Fruit fly (Drosophila melanogaster) whole organism, embryonic: ENCODE data around the gene Sfxn2.

Experiments
- CG12299 ChIP-seq: fragments of 200-800 bp; sonication (Bioruptor generic); optimal IDR thresholded peaks from 2 replicates; lab custom pipeline; 2018; ENCODE audit warnings: missing biosample characterization, mild to moderate bottlenecking, missing genetic modification characterization
- CG13123 ChIP-seq: fragments of 200-800 bp; sonication (Bioruptor generic); optimal IDR thresholded peaks from 2 replicates; lab custom pipeline; 2016; ENCODE audit warnings: missing biosample characterization, missing genetic modification characterization
- CG14860 ChIP-seq: fragments of 200-800 bp; sonication (Bioruptor generic); IDR thresholded peaks from 3 replicates; pipeline ENCODE4 v1.3.6; 2022; ENCODE audit warnings: missing biosample characterization, missing genetic modification characterization; ENCODE audit not compliant: partially characterized antibody
- CG17912 ChIP-seq: fragments of 200-800 bp; sonication (Bioruptor generic); optimal IDR thresholded peaks from 2 replicates; lab custom pipeline; 2018; ENCODE audit warnings: missing biosample characterization, mild to moderate bottlenecking, missing genetic modification characterization
- CG2889 ChIP-seq: fragments of 200-800 bp; sonication (Bioruptor generic); IDR thresholded peaks from 3 replicates; pipeline ENCODE4 v1.3.6; 2022; ENCODE audit warnings: missing biosample characterization, missing genetic modification characterization
- CG31224 ChIP-seq: fragments of 200-800 bp; sonication (Bioruptor generic); IDR thresholded peaks from 2 replicates; pipeline ENCODE4 v1.3.6; 2022; ENCODE audit warnings: missing biosample characterization, missing genetic modification characterization
- CG31388 ChIP-seq: fragments of 200-800 bp; sonication (Bioruptor generic); optimal IDR thresholded peaks from 2 replicates; lab custom pipeline; 2016; ENCODE audit warnings: missing biosample characterization, missing genetic modification characterization
- CG31441 ChIP-seq: fragments of 200-800 bp; sonication (Bioruptor generic); IDR thresholded peaks from 2 replicates; pipeline ENCODE4 v1.3.6; 2022; ENCODE audit warnings: missing biosample characterization, missing genetic modification characterization
- CG42726 ChIP-seq: fragments of 200-800 bp; sonication (Bioruptor generic); IDR thresholded peaks from 2 replicates; pipeline ENCODE4 v1.3.6; 2022; ENCODE audit warnings: missing biosample characterization, missing genetic modification characterization; ENCODE audit not compliant: partially characterized antibody
- CG4617 ChIP-seq: fragments of 200-800 bp; sonication (Bioruptor generic); optimal IDR thresholded peaks from 3 replicates; lab custom pipeline; 2016; ENCODE audit warnings: missing biosample characterization, missing genetic modification characterization, borderline replicate concordance
- CG6765 ChIP-seq: fragments of 200-800 bp; sonication (Bioruptor generic); optimal IDR thresholded peaks from 3 replicates; lab custom pipeline; 2017; ENCODE audit warnings: missing biosample characterization, mild to moderate bottlenecking, missing genetic modification characterization
- CG6854 ChIP-seq: fragments of 200-800 bp; sonication (Bioruptor generic); optimal IDR thresholded peaks from 3 replicates; lab custom pipeline; 2017; ENCODE audit warnings: missing biosample characterization, mild to moderate bottlenecking, missing genetic modification characterization
- D19A ChIP-seq: fragments of 200-800 bp; optimal IDR thresholded peaks from 3 replicates; lab custom pipeline; 2019; ENCODE audit warnings: missing biosample characterization, mild to moderate bottlenecking, missing genetic modification characterization, moderate library complexity
- Dek ChIP-seq: fragments of 200-800 bp; sonication (Bioruptor generic); optimal IDR thresholded peaks from 3 replicates; lab custom pipeline; 2019; ENCODE audit warnings: missing biosample characterization, mild to moderate bottlenecking, missing genetic modification characterization, moderate library complexity
- Dll ChIP-seq: fragments of 200-800 bp; sonication (Bioruptor generic); IDR thresholded peaks from 4 replicates; pipeline ENCODE4 v1.3.6; 2022; ENCODE audit warnings: missing biosample characterization, missing genetic modification characterization; ENCODE audit not compliant: partially characterized antibody
- E2f1 ChIP-seq: fragments of 200-800 bp; sonication (Bioruptor generic); IDR thresholded peaks from 2 replicates; pipeline ENCODE4 v1.3.6; 2022; ENCODE audit warnings: missing biosample characterization, missing genetic modification characterization
- Fer2 ChIP-seq: fragments of 200-800 bp; sonication (Bioruptor generic); optimal IDR thresholded peaks from 2 replicates; lab custom pipeline; 2018; ENCODE audit warnings: missing biosample characterization, mild to moderate bottlenecking, missing genetic modification characterization, moderate library complexity
- HLH4C ChIP-seq: fragments of 200-800 bp; sonication (Bioruptor generic); IDR thresholded peaks from 3 replicates; pipeline ENCODE4 v1.3.6; 2022; ENCODE audit warnings: missing biosample characterization, missing genetic modification characterization; ENCODE audit not compliant: partially characterized antibody
- MESR4 ChIP-seq: fragments of 200-800 bp; sonication (Bioruptor generic); optimal IDR thresholded peaks from 2 replicates; lab custom pipeline; 2018; ENCODE audit warnings: missing biosample characterization, mild to moderate bottlenecking, missing genetic modification characterization, moderate library complexity
- Mad ChIP-seq: fragments of 200-800 bp; sonication (Bioruptor generic); optimal IDR thresholded peaks from 2 replicates; lab custom pipeline; 2016; ENCODE audit warnings: missing biosample characterization, missing genetic modification characterization
- Med ChIP-seq: fragments of 200-800 bp; sonication (Bioruptor generic); peaks from one replicate; lab custom pipeline; 2016; ENCODE audit warnings: missing biosample characterization, missing genetic modification characterization, mild to moderate bottlenecking, inconsistent platforms, moderate library complexity
- NFAT ChIP-seq: fragments of 200-800 bp; sonication (Bioruptor generic); IDR thresholded peaks from 2 replicates; pipeline ENCODE4 v1.3.6; 2022; ENCODE audit warnings: missing biosample characterization, missing genetic modification characterization
- Nf-YC ChIP-seq: fragments of 200-800 bp; optimal IDR thresholded peaks from 3 replicates; lab custom pipeline; 2019; ENCODE audit warnings: missing biosample characterization, mild to moderate bottlenecking, missing genetic modification characterization, moderate library complexity
- Oli ChIP-seq: fragments of 200-800 bp; sonication (Bioruptor generic); optimal IDR thresholded peaks from 2 replicates; lab custom pipeline; 2018; ENCODE audit warnings: missing biosample characterization, mild to moderate bottlenecking, missing genetic modification characterization, moderate library complexity
- Ptx1 ChIP-seq: fragments of 200-800 bp; sonication (Bioruptor generic); IDR thresholded peaks from 2 replicates; pipeline ENCODE4 v1.3.6; 2022; ENCODE audit warnings: missing biosample characterization, missing genetic modification characterization
- Sin3A ChIP-seq: fragments of >200 bp; optimal IDR thresholded peaks from 2 replicates; lab custom pipeline; 2018
- Stat92E ChIP-seq, 3 experiments: fragments of >200 bp in 2 of 3; fragments of 200-800 bp in 1 of 3; sonication (Bioruptor generic) in 1 of 3; optimal IDR thresholded peaks; 2 replicates each; lab custom pipeline; 2017 to 2019; ENCODE audit warnings: missing biosample characterization in 3 of 3, missing genetic modification characterization in 3 of 3, mild to moderate bottlenecking in 1 of 3, moderate library complexity in 1 of 3
- caup ChIP-seq: fragments of 200-800 bp; sonication (Bioruptor generic); optimal IDR thresholded peaks from 3 replicates; lab custom pipeline; 2017; ENCODE audit warnings: missing biosample characterization, mild to moderate bottlenecking, missing genetic modification characterization, moderate library complexity; ENCODE audit not compliant: severe bottlenecking
- chinmo ChIP-seq: fragments of 200-800 bp; sonication (Bioruptor generic); IDR thresholded peaks from 4 replicates; pipeline ENCODE4 v1.3.6; 2022; ENCODE audit warnings: missing biosample characterization, missing genetic modification characterization; ENCODE audit not compliant: partially characterized antibody
- ci ChIP-seq: fragments of 200-800 bp; sonication (Bioruptor generic); IDR thresholded peaks from 3 replicates; pipeline ENCODE4 v1.3.6; 2022; ENCODE audit warnings: missing biosample characterization, missing genetic modification characterization
- croc ChIP-seq: fragments of 200-800 bp; sonication (Bioruptor generic); conservative IDR thresholded peaks from 3 replicates; pipeline ENCODE4 v1.3.6; 2022; ENCODE audit warnings: missing biosample characterization, missing genetic modification characterization
- crol ChIP-seq: fragments of 200-800 bp; sonication (Bioruptor generic); IDR thresholded peaks from 2 replicates; pipeline ENCODE4 v1.3.6; 2022; ENCODE audit warnings: missing biosample characterization, missing genetic modification characterization
- da ChIP-seq: fragments of 200-800 bp; sonication (Bioruptor generic); optimal IDR thresholded peaks from 2 replicates; lab custom pipeline; 2016; ENCODE audit warnings: missing biosample characterization, missing genetic modification characterization
- dimm ChIP-seq: fragments of 200-800 bp; sonication (Bioruptor generic); IDR thresholded peaks from 2 replicates; pipeline ENCODE4 v1.3.6; 2022; ENCODE audit warnings: missing biosample characterization, missing genetic modification characterization
- dmrt99B ChIP-seq: fragments of 200-800 bp; sonication (Bioruptor generic); optimal IDR thresholded peaks from 2 replicates; lab custom pipeline; 2018; ENCODE audit warnings: missing biosample characterization, mild to moderate bottlenecking, missing genetic modification characterization, moderate library complexity
- grau ChIP-seq: fragments of 200-800 bp; optimal IDR thresholded peaks from 3 replicates; lab custom pipeline; 2019; ENCODE audit warnings: missing biosample characterization, mild to moderate bottlenecking, missing genetic modification characterization, moderate library complexity
- gro ChIP-seq: fragments of 200-800 bp; sonication (Bioruptor generic); optimal IDR thresholded peaks from 2 replicates; lab custom pipeline; 2016; ENCODE audit warnings: missing biosample characterization, missing genetic modification characterization
- her ChIP-seq: fragments of 200-800 bp; sonication (Bioruptor generic); optimal IDR thresholded peaks from 2 replicates; lab custom pipeline; 2016; ENCODE audit warnings: missing biosample characterization, missing genetic modification characterization
- jigr1 ChIP-seq: fragments of 200-800 bp; sonication (Bioruptor generic); IDR thresholded peaks from 3 replicates; pipeline ENCODE4 v1.3.6; 2022; ENCODE audit warnings: missing biosample characterization, missing genetic modification characterization
- mld ChIP-seq: fragments of 200-800 bp; sonication (Bioruptor generic); IDR thresholded peaks from 3 replicates; pipeline ENCODE4 v1.3.6; 2022; ENCODE audit warnings: missing biosample characterization, missing genetic modification characterization; ENCODE audit not compliant: partially characterized antibody
- nau ChIP-seq: fragments of 200-800 bp; sonication (Bioruptor generic); optimal IDR thresholded peaks from 3 replicates; lab custom pipeline; 2017; ENCODE audit warnings: missing biosample characterization, mild to moderate bottlenecking, missing genetic modification characterization, missing genetic modification reagents
- nom ChIP-seq: fragments of 200-800 bp; sonication (Bioruptor generic); optimal IDR thresholded peaks from 2 replicates; lab custom pipeline; 2017; ENCODE audit warnings: missing biosample characterization, missing genetic modification characterization, mild to moderate bottlenecking, moderate library complexity, missing genetic modification reagents
- p53 ChIP-seq: fragments of 200-800 bp; sonication (Bioruptor generic); optimal IDR thresholded peaks from 2 replicates; lab custom pipeline; 2016; ENCODE audit warnings: missing biosample characterization, missing genetic modification characterization
- pum ChIP-seq: fragments of 200-800 bp; sonication (Bioruptor generic); optimal IDR thresholded peaks from 2 replicates; lab custom pipeline; 2016; ENCODE audit warnings: missing biosample characterization, missing genetic modification characterization
- rib ChIP-seq: fragments of 200-800 bp; sonication (Bioruptor generic); IDR thresholded peaks from 2 replicates; pipeline ENCODE4 v1.3.6; 2022; ENCODE audit warnings: missing biosample characterization, missing genetic modification characterization
- scrt ChIP-seq: fragments of 200-800 bp; sonication (Bioruptor generic); optimal IDR thresholded peaks from 2 replicates; lab custom pipeline; 2018; ENCODE audit warnings: missing biosample characterization, mild to moderate bottlenecking, missing genetic modification characterization, moderate library complexity
- sd ChIP-seq: fragments of 200-800 bp; sonication (Bioruptor generic); optimal IDR thresholded peaks from 3 replicates; lab custom pipeline; 2018; ENCODE audit warnings: missing biosample characterization, mild to moderate bottlenecking, missing genetic modification characterization, moderate library complexity
- slbo ChIP-seq: fragments of 200-800 bp; sonication (Bioruptor generic); IDR thresholded peaks from 2 replicates; pipeline ENCODE4 v1.3.6; 2022; ENCODE audit warnings: missing biosample characterization, missing genetic modification characterization
- stwl ChIP-seq: fragments of 200-800 bp; sonication (Bioruptor generic); optimal IDR thresholded peaks from 3 replicates; lab custom pipeline; 2018; ENCODE audit warnings: missing biosample characterization, mild to moderate bottlenecking, missing genetic modification characterization, moderate library complexity
- toy ChIP-seq: fragments of 200-800 bp; sonication (Bioruptor generic); IDR thresholded peaks from 2 replicates; pipeline ENCODE4 v1.3.6; 2022; ENCODE audit warnings: missing biosample characterization, missing genetic modification characterization

The Sfxn2 gene

DNA sequence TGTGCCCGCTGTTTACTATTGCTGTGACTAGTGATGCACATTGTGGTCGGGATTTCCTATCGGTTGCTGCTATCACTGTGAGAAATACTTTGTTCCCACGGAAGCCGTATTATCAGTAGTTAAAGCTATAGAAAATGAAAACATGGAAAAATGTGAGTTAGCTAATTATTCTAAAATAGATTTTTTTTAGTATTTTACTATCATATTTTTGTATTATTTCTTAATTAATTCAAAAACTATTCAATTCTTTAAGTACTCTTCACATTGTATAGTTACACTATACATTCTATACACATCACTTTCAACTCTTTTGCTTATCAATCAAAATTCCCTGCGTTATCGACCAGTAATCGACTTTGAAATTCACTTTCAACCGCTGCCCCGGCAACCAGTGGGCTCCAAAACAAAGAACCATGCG is 34.7 kb downstream of the Sfxn2 start, which contains the start of the genes Naxd and CG14079 (continued):
- TF ChIP-seq Mad (GFP tag; lab: Kevin White, UChicago): peak; percentile 7
- TF ChIP-seq dimm (GFP tag; lab: Robert Waterston, UW): 0 out of 2 replicates have a peak, but pooled peaks have one; percentile 25
- TF ChIP-seq CG13123 (GFP tag; lab: Kevin White, UChicago): peak; percentile 24
- peak; percentile 61 for TF ChIP-seq nom (GFP tag; lab: Kevin White, UChicago)
- peak; percentile 62 for TF ChIP-seq CG31441
- no peak for TF ChIP-seq her (GFP tag; lab: Kevin White, UChicago)
- peak; percentile 29; the same call in 1 of the 2 replicates for TF ChIP-seq E2f1
- no peak for TF ChIP-seq p53 (GFP tag; lab: Kevin White, UChicago)
- TF ChIP-seq D19A: peak; percentile 55
- peak in 1 of 3 experiments; percentile 44 for TF ChIP-seq Stat92E (GFP tag; optimal IDR thresholded peaks at IDR 0.05; lab: Kevin White, UChicago)
- TF ChIP-seq pum (GFP tag; lab: Kevin White, UChicago): peak; percentile 45
- TF ChIP-seq toy (GFP tag; lab: Robert Waterston, UW): no peak
- TF ChIP-seq scrt (GFP tag; lab: Kevin White, UChicago): no peak
- TF ChIP-seq NFAT (GFP tag; lab: Robert Waterston, UW): 0 out of 2 replicates have a peak, but pooled peaks have one; percentile 37
- no peak for TF ChIP-seq CG31388
- TF ChIP-seq CG17912 (GFP tag; lab: Kevin White, UChicago): no peak
- TF ChIP-seq CG4617 (GFP tag; lab: Kevin White, UChicago): peak; percentile 46
- 0 out of 2 replicates have a peak, but pooled peaks have one; percentile 26 for TF ChIP-seq rib
- TF ChIP-seq CG31224 (GFP tag; lab: Robert Waterston, UW): 0 out of 2 replicates have a peak, but pooled peaks have one; percentile 29
- peak; percentile 85 for TF ChIP-seq Med (GFP tag; lab: Kevin White, UChicago)
- TF ChIP-seq sd (tag; lab: Kevin White, UChicago): no peak
- peak; percentile 39; the same call in 1 of the 4 replicates for TF ChIP-seq Dll (GFP tag; lab: Robert Waterston, UW)
- TF ChIP-seq stwl (tag; lab: Kevin White, UChicago): peak; percentile 7
- peak; percentile 47 for TF ChIP-seq CG12299 (tag; lab: Kevin White, UChicago)
- no peak for TF ChIP-seq Fer2 (tag; lab: Kevin White, UChicago)
- TF ChIP-seq jigr1 (GFP tag; lab: Robert Waterston, UW): 0 out of 3 replicates have a peak, but pooled peaks have one; percentile 26
- TF ChIP-seq Nf-YC (tag; lab: Kevin White, UChicago): no peak
- peak; percentile 87 for TF ChIP-seq slbo (GFP tag; lab: Robert Waterston, UW)

DNA sequence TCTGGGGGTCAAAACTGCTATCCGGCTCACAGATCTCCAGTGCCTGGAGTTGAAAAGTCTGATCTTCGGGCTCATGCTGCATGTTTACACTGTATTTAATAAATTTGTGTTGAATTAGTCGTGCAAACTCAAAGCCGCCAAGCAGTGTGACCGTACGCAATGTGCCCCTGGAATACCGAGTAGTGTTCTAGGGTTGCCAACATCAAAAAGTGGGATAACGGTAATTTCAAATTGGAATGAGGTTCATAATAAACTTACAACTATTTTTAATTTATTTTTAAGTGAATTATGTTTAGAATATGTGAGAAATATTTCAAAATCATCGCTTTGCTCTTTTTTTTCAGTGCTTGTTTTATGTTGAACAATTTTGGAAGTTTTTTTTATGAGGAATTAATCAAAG is 37.2 kb downstream of the Sfxn2 start, which contains the start of gene Gem2:
TSS of gene Gem2 (minus strand) at position 176 of the 400 bp plus-strand sequence.
- no peak for TF ChIP-seq nau (GFP tag; lab: Kevin White, UChicago)
- TF ChIP-seq HLH4C (GFP tag; lab: Robert Waterston, UW): no peak
- no peak for TF ChIP-seq caup (GFP tag; lab: Kevin White, UChicago)
- no peak for TF ChIP-seq grau (tag; lab: Kevin White, UChicago)
- TF ChIP-seq CG14860 (GFP tag; lab: Robert Waterston, UW): no peak
- no peak for TF ChIP-seq Ptx1 (GFP tag; lab: Robert Waterston, UW)
- TF ChIP-seq crol: no peak
- no peak for TF ChIP-seq CG42726 (GFP tag; lab: Robert Waterston, UW)
- no peak for TF ChIP-seq CG6854 (GFP tag; lab: Kevin White, UChicago)
- no peak for TF ChIP-seq mld (GFP tag; lab: Robert Waterston, UW)
- TF ChIP-seq CG6765 (GFP tag; lab: Kevin White, UChicago): no peak
- TF ChIP-seq gro (GFP tag; lab: Kevin White, UChicago): no peak
- TF ChIP-seq CG2889 (GFP tag; lab: Robert Waterston, UW): no peak
- no peak for TF ChIP-seq chinmo (GFP tag; lab: Robert Waterston, UW)
- no peak for TF ChIP-seq croc (GFP tag; lab: Robert Waterston, UW)
- TF ChIP-seq MESR4: peak; percentile 17
- no peak for TF ChIP-seq Dek (tag; lab: Kevin White, UChicago)
- TF ChIP-seq Sin3A: peak; percentile 22
- no peak for TF ChIP-seq Oli
- no peak for TF ChIP-seq dmrt99B (tag; lab: Kevin White, UChicago)
- no peak for TF ChIP-seq E2f1
- peak; percentile 70 for TF ChIP-seq CG4617 (GFP tag; lab: Kevin White, UChicago)
- TF ChIP-seq da (GFP tag; lab: Kevin White, UChicago): no peak
- TF ChIP-seq ci (GFP tag; lab: Robert Waterston, UW): no peak
